Worm (Caenorhabditis elegans) whole organism, L4 larva: ENCODE results near the gene Y45F10B.8.

Experiments
- F26F4.8 ChIP-seq: fragments of 200-800 bp; sonication (Bioruptor generic); conservative IDR thresholded peaks from 2 replicates; pipeline ENCODE4 v1.3.6; 2022; ENCODE audit warnings: missing genetic modification characterization, missing compliant biosample characterization
- mdl-1 ChIP-seq, 2 experiments: fragments of 150-350 bp in 1 of 2; sonication (generic microtip) in 1 of 2; optimal IDR thresholded peaks; 2 replicates each; lab custom pipeline; 2014 to 2017; ENCODE audit warnings: missing biosample characterization in 2 of 2, missing genetic modification characterization in 2 of 2

DNA sequence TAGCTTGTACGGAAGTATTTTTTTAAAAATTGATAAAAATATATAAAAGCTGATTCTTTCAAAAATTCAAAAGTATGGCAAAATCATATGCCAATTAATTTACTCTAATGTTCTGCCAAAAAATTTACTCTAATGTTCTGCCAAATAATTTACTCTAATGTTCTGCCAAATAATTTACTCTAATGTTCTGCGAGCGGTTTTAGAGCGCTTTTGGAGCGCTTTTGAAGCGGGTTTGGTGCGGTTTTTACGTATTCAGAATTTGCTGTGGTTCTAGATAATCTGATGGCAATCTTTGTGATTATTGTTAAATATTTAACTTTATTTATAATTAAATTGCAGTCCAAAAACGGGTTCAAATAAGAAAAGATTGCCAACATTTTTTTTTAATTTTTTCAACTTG, 28.7 kb downstream of the Y45F10B.8 start:
- no peak for TF ChIP-seq F26F4.8
- TF ChIP-seq mdl-1 (tag; optimal IDR thresholded peaks at IDR 0.05; lab: Kevin White, UChicago) = no peak
